Fruit fly (Drosophila melanogaster): Measurements from ENCODE around the gene Rap1.
A peak's percentile ranks its signal among the peaks of the same experiment; 100 is the strongest.

Rap1 gene

DNA sequence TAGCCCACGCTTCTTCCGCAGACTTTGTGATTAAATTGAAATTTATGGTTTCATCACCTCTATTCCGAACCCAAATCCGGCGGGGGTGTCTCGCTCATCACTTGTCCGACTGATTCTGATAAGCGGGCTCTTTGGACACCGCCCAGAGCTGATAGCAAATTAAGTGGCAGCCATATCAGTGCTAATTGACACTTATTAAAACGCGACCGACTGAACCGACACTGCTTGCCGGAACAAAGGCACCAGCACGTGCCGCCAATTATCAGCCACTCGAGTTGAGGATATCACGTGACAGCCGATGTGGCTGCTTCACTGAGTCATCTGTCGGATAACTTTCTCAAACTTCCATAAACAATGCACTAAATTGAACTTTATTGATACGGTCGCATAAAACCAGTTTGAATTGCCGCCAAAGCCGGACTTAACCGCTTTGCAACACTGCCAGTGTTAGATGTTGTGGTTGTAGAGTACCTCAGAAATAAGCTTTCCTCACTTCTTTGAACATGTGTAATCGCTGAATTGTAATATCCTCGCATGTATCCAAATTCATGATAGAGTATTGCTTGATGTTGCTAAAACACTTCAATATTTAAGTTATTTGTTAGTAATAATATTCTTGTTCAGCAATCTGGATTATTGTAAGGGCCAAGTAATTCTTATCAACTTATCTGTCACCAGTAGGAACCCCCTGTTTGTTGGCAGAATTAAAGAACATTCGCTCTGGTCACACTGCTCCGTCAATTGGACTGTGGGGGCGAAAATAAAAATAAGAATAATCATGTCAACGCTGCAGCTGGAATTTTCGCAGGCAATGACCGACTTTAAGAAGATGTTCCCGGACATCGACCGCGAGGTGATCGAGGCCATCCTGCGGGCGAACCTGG, 5.3 kb downstream of the Rap1 start, which contains the start of gene CG12024 (continued):
- TF ChIP-seq fd96Cb (tag; optimal IDR thresholded peaks at IDR 0.05) (peak; percentile 51), D19A (tag; optimal IDR thresholded peaks at IDR 0.05) (no peak), Nf-YB (GFP tag; optimal IDR thresholded peaks at IDR 0.05) (peak; percentile 53), Bgb (GFP tag; IDR thresholded peaks at IDR 0.05; ENCODE audit: partially characterized antibody) (no peak), Med (GFP tag) (peak; percentile 93), CG2678 (tag; optimal IDR thresholded peaks at IDR 0.05) (peak; percentile 79), sd (tag; optimal IDR thresholded peaks at IDR 0.05) (no peak), CG6813 (GFP tag; optimal IDR thresholded peaks at IDR 0.05) (no peak), Usf (GFP tag; optimal IDR thresholded peaks at IDR 0.05) (no peak), CG32532 (GFP tag; IDR thresholded peaks at IDR 0.05) (peak; percentile 76), CG8089 (GFP tag; optimal IDR thresholded peaks at IDR 0.05) (peak; percentile 48), Adf1 (GFP tag; IDR thresholded peaks at IDR 0.05) (no peak), Abd-B (GFP tag; optimal IDR thresholded peaks at IDR 0.05) (peak; percentile 89), HLH54F (GFP tag; optimal IDR thresholded peaks at IDR 0.05) (peak; percentile 89), cato (GFP tag; optimal IDR thresholded peaks at IDR 0.05; ENCODE audit: borderline replicate concordance) (peak; percentile 54), Hr3 (GFP tag; optimal IDR thresholded peaks at IDR 0.05) (peak; percentile 78), CG11093 (GFP tag; IDR thresholded peaks at IDR 0.05) (peak; percentile 52; the same call in 1 of the 3 replicates), pros (GFP tag; optimal IDR thresholded peaks at IDR 0.05) (no peak), CG4360 (GFP tag; IDR thresholded peaks at IDR 0.05) (no peak), ac (GFP tag; optimal IDR thresholded peaks at IDR 0.05) (no peak), Hsf (GFP tag; optimal IDR thresholded peaks at IDR 0.05) (peak; percentile 87), Ravus (GFP tag; IDR thresholded peaks at IDR 0.05) (no peak; the same call in 1 of the 2 replicates), CG6254 (GFP tag; optimal IDR thresholded peaks at IDR 0.05) (peak; percentile 97), CG13424 (tag; optimal IDR thresholded peaks at IDR 0.05) (peak; percentile 83), C15 (GFP tag; IDR thresholded peaks at IDR 0.05) (no peak), nerfin-1 (tag; optimal IDR thresholded peaks at IDR 0.05) (peak; percentile 55), chm (GFP tag; IDR thresholded peaks at IDR 0.05) (0 out of 2 replicates have a peak, but pooled peaks have one; percentile 23), jigr1 (GFP tag; IDR thresholded peaks at IDR 0.05) (no peak), CG15479 (GFP tag; optimal IDR thresholded peaks at IDR 0.05) (no peak), CG30431 (GFP tag; optimal IDR thresholded peaks at IDR 0.05) (peak; percentile 52), H2.0 (GFP tag; IDR thresholded peaks at IDR 0.05) (peak; percentile 55; the same call in 1 of the 2 replicates), kni (GFP tag; optimal IDR thresholded peaks at IDR 0.05) (no peak)

DNA sequence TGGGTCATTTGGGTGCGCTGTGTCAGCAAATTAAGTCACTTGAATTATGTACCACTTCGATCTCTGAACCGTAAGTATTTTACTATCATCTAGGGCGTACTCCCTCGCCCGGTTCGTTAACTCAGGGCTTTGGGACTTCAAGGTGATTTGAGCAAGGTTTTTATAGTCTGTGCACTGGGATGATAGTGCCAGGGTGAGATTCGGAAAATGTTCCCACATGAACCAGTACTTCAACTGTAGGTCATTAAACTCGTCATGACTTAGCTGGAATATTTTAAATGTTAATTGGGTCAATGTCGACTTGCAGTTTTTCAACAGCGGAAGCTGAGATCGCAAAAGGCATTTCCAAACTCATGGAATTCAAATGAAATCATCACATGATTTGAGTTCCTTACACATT, 6.5 kb downstream of the Rap1 start, which contains the start of gene CNMa:
CNMa (minus strand) TSS at position 101 of the 400 bp plus-strand sequence.
- no peak for TF ChIP-seq NC2α (GFP tag; optimal IDR thresholded peaks at IDR 0.05)
- no peak for TF ChIP-seq CG7556 (GFP tag; optimal IDR thresholded peaks at IDR 0.05)
- TF ChIP-seq CG18619 (GFP tag; optimal IDR thresholded peaks at IDR 0.05), result no peak
- no peak for TF ChIP-seq rib (GFP tag; IDR thresholded peaks at IDR 0.05)
- no peak for TF ChIP-seq CG9797 (GFP tag; optimal IDR thresholded peaks at IDR 0.05)
- TF ChIP-seq Hr78 (GFP tag; optimal IDR thresholded peaks at IDR 0.05), result peak in 1 of 2 experiments; percentile 35
- TF ChIP-seq CG10274 (GFP tag; optimal IDR thresholded peaks at IDR 0.05), result peak; percentile 21
- TF ChIP-seq dmrt99B (tag; optimal IDR thresholded peaks at IDR 0.05), result no peak
- TF ChIP-seq Lpt (GFP tag; optimal IDR thresholded peaks at IDR 0.05), result no peak
- no peak for TF ChIP-seq nom (GFP tag; optimal IDR thresholded peaks at IDR 0.05)
- TF ChIP-seq zen2 (GFP tag; IDR thresholded peaks at IDR 0.05; ENCODE audit: partially characterized antibody), result no peak
- no peak for TF ChIP-seq mirr (GFP tag; optimal IDR thresholded peaks at IDR 0.05)
- TF ChIP-seq trh (GFP tag; optimal IDR thresholded peaks at IDR 0.05), result no peak
- TF ChIP-seq CG10267 (tag; optimal IDR thresholded peaks at IDR 0.05), result no peak
- no peak for TF ChIP-seq MTF-1 (GFP tag; optimal IDR thresholded peaks at IDR 0.05; ENCODE audit: borderline replicate concordance)
- no peak for TF ChIP-seq CG17186 (GFP tag; optimal IDR thresholded peaks at IDR 0.05)
- TF ChIP-seq Gsc (GFP tag; IDR thresholded peaks at IDR 0.05), result no peak

All from whole organism, embryonic.